Worm (Caenorhabditis elegans) whole organism, L4 larva: ENCODE data around the gene exc-7.

ENCODE experiments used
- F37D6.2 ChIP-seq: sonication (generic microtip); optimal IDR thresholded peaks from 2 replicates; lab custom pipeline; 2016; ENCODE audit warnings: mild to moderate bottlenecking, missing genetic modification characterization, missing compliant biosample characterization
- F44E2.7 ChIP-seq: fragments of 200-800 bp; sonication (Bioruptor generic); IDR thresholded peaks from 2 replicates; pipeline ENCODE4 v2.1.2; 2022; ENCODE audit warnings: missing genetic modification characterization, missing compliant biosample characterization
- F49E8.2 ChIP-seq: sonication (generic microtip); optimal IDR thresholded peaks from 2 replicates; lab custom pipeline; 2016; ENCODE audit warnings: missing compliant biosample characterization, mild to moderate bottlenecking, missing genetic modification characterization, borderline replicate concordance
- Y105C5A.15 ChIP-seq: fragments of 200-800 bp; sonication (Bioruptor generic); IDR thresholded peaks from 2 replicates; pipeline ENCODE4 v1.3.6; 2022; ENCODE audit warnings: missing genetic modification characterization, missing compliant biosample characterization
- Y48G9A.11 ChIP-seq: fragments of 200-800 bp; sonication (Bioruptor generic); IDR thresholded peaks from 2 replicates; pipeline ENCODE4 v1.3.6; 2022; ENCODE audit warnings: missing genetic modification reagents, missing genetic modification characterization, missing compliant biosample characterization
- aha-1 ChIP-seq: fragments of 150-350 bp; peaks from one replicate; lab custom pipeline; 2014; ENCODE audit warnings: missing biosample characterization, missing genetic modification characterization
- ama-1 ChIP-seq: fragments of 150-350 bp; optimal IDR thresholded peaks from 2 replicates; lab custom pipeline; 2014; ENCODE audit warnings: inconsistent platforms, mixed read lengths
- ceh-44 ChIP-seq: fragments of 200-800 bp; sonication (Bioruptor generic); IDR thresholded peaks from 2 replicates; pipeline ENCODE4 v1.3.6; 2022; ENCODE audit warnings: missing genetic modification reagents, missing genetic modification characterization, missing compliant biosample characterization
- cey-2 ChIP-seq: sonication (generic microtip); optimal IDR thresholded peaks from 3 replicates; lab custom pipeline; 2017; ENCODE audit warnings: missing genetic modification characterization, mild to moderate bottlenecking, missing compliant biosample characterization, antibody characterized with exemption, borderline replicate concordance; ENCODE audit not compliant: insufficient read depth
- daf-16 ChIP-seq, 3 experiments: sonication (generic microtip); optimal IDR thresholded peaks; 2 replicates each; lab custom pipeline; 2016 to 2017; ENCODE audit warnings: missing genetic modification characterization in 3 of 3, missing genetic modification reagents in 3 of 3, mild to moderate bottlenecking in 2 of 3, missing compliant biosample characterization in 2 of 3, missing biosample characterization in 1 of 3, moderate library complexity in 1 of 3
- dmd-6 ChIP-seq: fragments of 200-800 bp; sonication (Bioruptor generic); IDR thresholded peaks from 2 replicates; pipeline ENCODE4 v1.3.6; 2022; ENCODE audit warnings: missing genetic modification reagents, missing genetic modification characterization, missing compliant biosample characterization
- dmd-9 ChIP-seq: fragments of 200-800 bp; sonication (Bioruptor generic); IDR thresholded peaks from 2 replicates; pipeline ENCODE4 v1.3.6; 2022; ENCODE audit warnings: missing genetic modification reagents, missing genetic modification characterization, missing compliant biosample characterization
- dve-1 ChIP-seq: sonication (generic microtip); optimal IDR thresholded peaks from 2 replicates; lab custom pipeline; 2017; ENCODE audit warnings: antibody characterized with exemption, mild to moderate bottlenecking, missing genetic modification characterization, missing compliant biosample characterization; ENCODE audit not compliant: insufficient read depth
- fos-1 ChIP-seq: fragments of 150-350 bp; optimal IDR thresholded peaks from 2 replicates; lab custom pipeline; 2014; ENCODE audit warnings: missing biosample characterization, missing genetic modification characterization
- hif-1 ChIP-seq, 2 experiments: sonication (generic microtip); optimal IDR thresholded peaks; 2 replicates each; lab custom pipeline; 2016 to 2017; ENCODE audit warnings: missing compliant biosample characterization in 2 of 2, missing genetic modification characterization in 2 of 2, missing genetic modification reagents in 2 of 2, missing genotype in 2 of 2, mild to moderate bottlenecking in 1 of 2
- hlh-11 ChIP-seq: fragments of 200-800 bp; sonication (Bioruptor generic); optimal IDR thresholded peaks from 2 replicates; lab custom pipeline; 2018; ENCODE audit warnings: mild to moderate bottlenecking, missing genetic modification characterization, missing compliant biosample characterization
- hlh-30 ChIP-seq: sonication (generic microtip); optimal IDR thresholded peaks from 2 replicates; lab custom pipeline; 2017; ENCODE audit warnings: antibody characterized with exemption, mild to moderate bottlenecking, missing genetic modification characterization, missing compliant biosample characterization; ENCODE audit not compliant: insufficient read depth
- lin-13 ChIP-seq: fragments of 150-350 bp; optimal IDR thresholded peaks from 2 replicates; lab custom pipeline; 2014; ENCODE audit warnings: missing biosample characterization, missing genetic modification reagents, missing genetic modification characterization
- lin-15B ChIP-seq: fragments of 150-350 bp; sonication (generic microtip); optimal IDR thresholded peaks from 3 replicates; lab custom pipeline; 2014; ENCODE audit warnings: missing biosample characterization, missing genetic modification characterization
- lsy-2 ChIP-seq, 2 experiments: fragments of 150-350 bp in 1 of 2; sonication (generic microtip) in 1 of 2; optimal IDR thresholded peaks; 2 replicates each; lab custom pipeline; 2014 to 2017; ENCODE audit warnings: missing biosample characterization in 2 of 2, missing genetic modification characterization in 2 of 2
- madf-9 ChIP-seq: fragments of 200-800 bp; sonication (Bioruptor generic); conservative IDR thresholded peaks from 2 replicates; pipeline ENCODE4 v1.3.6; 2022; ENCODE audit warnings: missing genetic modification reagents, missing genetic modification characterization, missing compliant biosample characterization
- mdl-1 ChIP-seq, 2 experiments: fragments of 150-350 bp in 1 of 2; sonication (generic microtip) in 1 of 2; optimal IDR thresholded peaks; 2 replicates each; lab custom pipeline; 2014 to 2017; ENCODE audit warnings: missing biosample characterization in 2 of 2, missing genetic modification characterization in 2 of 2
- mdt-29 ChIP-seq: fragments of 200-800 bp; sonication (Bioruptor generic); IDR thresholded peaks from 2 replicates; pipeline ENCODE4 v1.3.6; 2022; ENCODE audit warnings: missing genetic modification reagents, missing genetic modification characterization, missing compliant biosample characterization
- mep-1 ChIP-seq: fragments of 150-350 bp; sonication (generic microtip); optimal IDR thresholded peaks from 3 replicates; lab custom pipeline; 2014; ENCODE audit warnings: missing biosample characterization, missing genetic modification characterization
- mes-2 ChIP-seq: sonication (generic microtip); optimal IDR thresholded peaks from 2 replicates; lab custom pipeline; 2016; ENCODE audit warnings: missing genotype, mild to moderate bottlenecking, missing genetic modification characterization, missing compliant biosample characterization; ENCODE audit not compliant: poor library complexity, severe bottlenecking
- mxl-3 ChIP-seq: fragments of 200-800 bp; sonication (Bioruptor generic); optimal IDR thresholded peaks from 2 replicates; lab custom pipeline; 2018; ENCODE audit warnings: mild to moderate bottlenecking, missing genetic modification characterization, missing compliant biosample characterization
- nhr-11 ChIP-seq: fragments of 150-350 bp; optimal IDR thresholded peaks from 2 replicates; lab custom pipeline; 2014; ENCODE audit warnings: missing biosample characterization, missing genetic modification characterization
- nhr-237 ChIP-seq: sonication (generic microtip); optimal IDR thresholded peaks from 2 replicates; lab custom pipeline; 2017; ENCODE audit warnings: missing biosample characterization, missing genetic modification characterization
- nhr-25 ChIP-seq: sonication (generic microtip); optimal IDR thresholded peaks from 2 replicates; lab custom pipeline; 2017; ENCODE audit warnings: missing genetic modification characterization, mild to moderate bottlenecking, missing compliant biosample characterization, antibody characterized with exemption, moderate library complexity, borderline replicate concordance; ENCODE audit not compliant: insufficient read depth
- nhr-28 ChIP-seq: fragments of 150-350 bp; optimal IDR thresholded peaks from 2 replicates; lab custom pipeline; 2014; ENCODE audit warnings: missing biosample characterization, missing genetic modification characterization
- nhr-48 ChIP-seq: sonication (generic microtip); optimal IDR thresholded peaks from 2 replicates; lab custom pipeline; 2016; ENCODE audit warnings: mild to moderate bottlenecking, missing genetic modification characterization, missing compliant biosample characterization
- nhr-6 ChIP-seq: fragments of 150-350 bp; optimal IDR thresholded peaks from 2 replicates; lab custom pipeline; 2014; ENCODE audit warnings: missing biosample characterization, missing genetic modification characterization
- nhr-76 ChIP-seq: fragments of 150-350 bp; optimal IDR thresholded peaks from 2 replicates; lab custom pipeline; 2014; ENCODE audit warnings: missing biosample characterization, missing genetic modification characterization
- php-3 ChIP-seq: fragments of 200-800 bp; sonication (Bioruptor generic); IDR thresholded peaks from 2 replicates; pipeline ENCODE4 v1.3.6; 2022; ENCODE audit warnings: missing genetic modification reagents, missing genetic modification characterization, missing compliant biosample characterization
- rbr-2 ChIP-seq: sonication (generic microtip); optimal IDR thresholded peaks from 2 replicates; lab custom pipeline; 2016; ENCODE audit warnings: missing genotype, missing genetic modification characterization, missing compliant biosample characterization
- spr-3 ChIP-seq: fragments of 200-800 bp; sonication (Bioruptor generic); optimal IDR thresholded peaks from 2 replicates; lab custom pipeline; 2018; ENCODE audit warnings: mild to moderate bottlenecking, missing genetic modification characterization, missing compliant biosample characterization
- tag-97 ChIP-seq: fragments of 200-800 bp; sonication (Bioruptor generic); IDR thresholded peaks from 2 replicates; pipeline ENCODE4 v1.3.6; 2022; ENCODE audit warnings: missing genetic modification characterization, missing compliant biosample characterization
- unc-62 ChIP-seq, 3 experiments: fragments of 150-350 bp in 1 of 3; sonication (generic microtip); optimal IDR thresholded peaks in 2 of 3; peaks in 1 of 3; 1 replicate in 1 of 3; 2 replicates in 2 of 3; lab custom pipeline; 2014 to 2017; ENCODE audit warnings: missing biosample characterization in 3 of 3, missing genetic modification characterization in 3 of 3, missing genetic modification reagents in 3 of 3, missing genotype in 1 of 3
- vab-7 ChIP-seq: fragments of 200-800 bp; sonication (Bioruptor generic); IDR thresholded peaks from 2 replicates; pipeline ENCODE4 v1.3.6; 2022; ENCODE audit warnings: missing genetic modification reagents, missing genetic modification characterization, missing compliant biosample characterization
- zag-1 ChIP-seq: fragments of 150-350 bp; optimal IDR thresholded peaks from 2 replicates; lab custom pipeline; 2014; ENCODE audit warnings: missing biosample characterization, missing genetic modification characterization
- zip-11 ChIP-seq: fragments of 200-800 bp; sonication (Bioruptor generic); IDR thresholded peaks from 2 replicates; pipeline ENCODE4 v1.3.6; 2022; ENCODE audit warnings: missing genetic modification characterization, missing compliant biosample characterization
- zip-2 ChIP-seq: fragments of 150-350 bp; optimal IDR thresholded peaks from 2 replicates; lab custom pipeline; 2014; ENCODE audit warnings: missing biosample characterization, missing genetic modification characterization

exc-7 gene

ce11 chrII:9601069-9601468 lies 25.3 kb downstream of the exc-7 start (continued):
- TF ChIP-seq spr-3 (GFP tag; lab: Kevin White, UChicago): no peak
- TF ChIP-seq zag-1: no peak
- peak; percentile 96 for TF ChIP-seq nhr-11 (tag; lab: Kevin White, UChicago)
- TF ChIP-seq ceh-44 (GFP tag; lab: Robert Waterston, UW): no peak
- TF ChIP-seq nhr-25 (tag; lab: Kevin White, UChicago): peak; percentile 29
- peak in 1 of 2 experiments; percentile 37 for TF ChIP-seq hif-1 (tag; optimal IDR thresholded peaks at IDR 0.05; lab: Kevin White, UChicago)
- peak; percentile 33; the same call in 1 of the 2 replicates for TF ChIP-seq php-3 (GFP tag; lab: Robert Waterston, UW)
- peak; percentile 73 for TF ChIP-seq dve-1
- TF ChIP-seq F44E2.7 (GFP tag; lab: Robert Waterston, UW): no peak
- TF ChIP-seq mep-1 (tag; lab: Kevin White, UChicago): peak; percentile 66
- peak; percentile 0 for TF ChIP-seq mes-2 (tag; lab: Kevin White, UChicago)
- no peak for TF ChIP-seq Y105C5A.15 (GFP tag; lab: Robert Waterston, UW)

DNA sequence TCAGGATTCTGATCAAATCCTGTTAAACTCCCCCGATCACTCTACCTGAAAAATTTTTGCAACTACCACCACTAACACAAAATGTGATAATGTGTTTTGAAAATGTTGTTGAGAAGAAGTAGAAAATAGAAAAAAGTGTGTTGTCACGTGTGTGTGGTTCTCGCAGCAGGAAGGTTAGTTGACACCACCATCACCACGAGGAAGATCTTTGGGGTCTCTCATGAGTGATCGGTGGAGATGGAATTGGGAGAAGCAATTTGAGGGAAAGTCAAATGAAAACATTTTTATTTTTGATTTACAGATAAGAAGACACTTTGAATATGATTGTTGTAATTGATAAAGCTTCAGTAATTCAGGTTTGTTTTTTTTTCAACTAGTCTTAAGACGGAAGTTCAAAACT lies 25.9 kb downstream of the exc-7 start:
- TF ChIP-seq hlh-30 (tag; lab: Kevin White, UChicago): peak; percentile 96
- peak; percentile 77 for TF ChIP-seq hlh-11 (tag; lab: Kevin White, UChicago)
- peak in 1 of 2 experiments; percentile 83 for TF ChIP-seq daf-16 (GFP tag; optimal IDR thresholded peaks at IDR 0.05; lab: Kevin White, UChicago)
- TF ChIP-seq daf-16 (tag; optimal IDR thresholded peaks at IDR 0.05; lab: Kevin White, UChicago): peak; percentile 62
- peak; percentile 18 to 61 for TF ChIP-seq lsy-2 (tag; optimal IDR thresholded peaks at IDR 0.05; lab: Kevin White, UChicago)
- peak; percentile 32 for TF ChIP-seq mxl-3 (GFP tag; lab: Kevin White, UChicago)
- no peak for TF ChIP-seq ceh-44 (GFP tag; lab: Robert Waterston, UW)
- peak in 1 of 2 experiments; percentile 54 for TF ChIP-seq unc-62 (GFP tag; optimal IDR thresholded peaks at IDR 0.05 in 1 of 2; lab: Kevin White, UChicago)
- no peak for TF ChIP-seq unc-62 (tag; optimal IDR thresholded peaks at IDR 0.05; lab: Kevin White, UChicago)
- peak; percentile 69 for TF ChIP-seq dmd-6 (GFP tag; lab: Robert Waterston, UW)
- no peak for TF ChIP-seq madf-9 (GFP tag; lab: Robert Waterston, UW)
- TF ChIP-seq nhr-28: peak; percentile 66
- TF ChIP-seq hif-1 (tag; optimal IDR thresholded peaks at IDR 0.05; lab: Kevin White, UChicago): peak in 1 of 2 experiments; percentile 42
- TF ChIP-seq dve-1: peak; percentile 79
- no peak for TF ChIP-seq dmd-9
- peak; percentile 82 for TF ChIP-seq nhr-11 (tag; lab: Kevin White, UChicago)
- TF ChIP-seq spr-3 (GFP tag; lab: Kevin White, UChicago): no peak
- TF ChIP-seq cey-2: peak; percentile 35
- peak; percentile 94 for TF ChIP-seq aha-1 (tag; lab: Kevin White, UChicago)
- peak; percentile 79 to 83 for TF ChIP-seq mdl-1 (tag; optimal IDR thresholded peaks at IDR 0.05; lab: Kevin White, UChicago)
- no peak for TF ChIP-seq zip-2 (tag; lab: Kevin White, UChicago)
- TF ChIP-seq mep-1 (tag; lab: Kevin White, UChicago): peak; percentile 49

DNA sequence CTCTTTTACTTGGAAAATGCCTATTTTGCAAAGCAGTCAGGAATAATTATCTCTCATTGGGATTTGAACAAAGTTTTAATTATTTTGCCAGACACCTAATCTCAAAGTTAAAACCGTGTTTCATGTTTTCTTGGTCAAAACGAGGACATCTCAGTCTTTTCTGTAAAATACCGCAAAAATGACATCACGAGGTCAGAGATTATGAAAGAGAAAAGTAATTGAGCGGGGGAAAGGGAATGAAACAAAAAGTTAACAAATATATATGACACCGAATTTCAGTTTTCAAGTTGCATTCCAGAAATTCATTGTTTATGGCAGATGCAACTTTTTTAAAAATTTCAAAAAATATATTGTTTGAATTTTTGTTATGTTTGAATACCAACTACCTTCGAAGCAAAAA lies 26.8 kb downstream of the exc-7 start:
- peak; percentile 4 for TF ChIP-seq mep-1 (tag; lab: Kevin White, UChicago)
- TF ChIP-seq ama-1 (lab: Kevin White, UChicago): no peak
- no peak for TF ChIP-seq zip-11 (GFP tag; lab: Robert Waterston, UW)
- no peak for TF ChIP-seq mdt-29 (GFP tag; lab: Robert Waterston, UW)
- TF ChIP-seq aha-1 (tag; lab: Kevin White, UChicago): peak; percentile 89
- TF ChIP-seq dve-1: peak; percentile 46
- no peak for TF ChIP-seq rbr-2

- TF ChIP-seq fos-1 (peak; percentile 75), unc-62 (GFP tag; optimal IDR thresholded peaks at IDR 0.05 in 1 of 2; lab: Kevin White, UChicago) (peak in 1 of 2 experiments; percentile 100), unc-62 (tag; optimal IDR thresholded peaks at IDR 0.05; lab: Kevin White, UChicago) (no peak), lin-13 (GFP tag; lab: Kevin White, UChicago) (peak; percentile 78), nhr-48 (tag; lab: Kevin White, UChicago) (peak; percentile 97), nhr-6 (peak; percentile 98), php-3 (GFP tag; lab: Robert Waterston, UW) (peak; percentile 84), zip-2 (tag; lab: Kevin White, UChicago) (peak; percentile 37), ceh-44 (GFP tag; lab: Robert Waterston, UW) (no peak), lin-15B (tag; lab: Kevin White, UChicago) (no peak), hlh-11 (tag; lab: Kevin White, UChicago) (peak; percentile 99), nhr-76 (tag; lab: Kevin White, UChicago) (peak; percentile 64), F37D6.2 (tag; lab: Kevin White, UChicago) (peak; percentile 42), mdt-29 (GFP tag; lab: Robert Waterston, UW) (peak; percentile 61; the same call in 1 of the 2 replicates), F49E8.2 (tag; lab: Kevin White, UChicago) (no peak), Y105C5A.15 (GFP tag; lab: Robert Waterston, UW) (no peak), ama-1 (lab: Kevin White, UChicago) (peak; percentile 61), Y48G9A.11 (GFP tag; lab: Robert Waterston, UW) (no peak), tag-97 (GFP tag; lab: Robert Waterston, UW) (no peak), nhr-237 (no peak), vab-7 (GFP tag; lab: Robert Waterston, UW) (no peak)
Measured at ce11 chrII:9603419-9603818, 27.6 kb downstream of the exc-7 start.
